Fruit fly (Drosophila melanogaster) whole organism, embryonic: ENCODE measurements around the gene CG6878.

Experiments used
- Ada2b ChIP-seq: fragments of 200-800 bp; sonication (Bioruptor generic); IDR thresholded peaks from 2 replicates; pipeline ENCODE4 v1.3.6; 2022; ENCODE audit warnings: missing biosample characterization, missing genetic modification characterization
- Adf1 ChIP-seq: fragments of 200-800 bp; sonication (Bioruptor generic); IDR thresholded peaks from 2 replicates; pipeline ENCODE4 v1.3.6; 2022; ENCODE audit warnings: missing biosample characterization, missing genetic modification characterization
- Awh ChIP-seq: fragments of 200-800 bp; sonication (Bioruptor generic); IDR thresholded peaks from 2 replicates; pipeline ENCODE4, ENCODE4 v1.3.6; 2022; ENCODE audit warnings: missing biosample characterization, missing genetic modification characterization
- CG10543 ChIP-seq: fragments of 200-800 bp; sonication (Bioruptor generic); optimal IDR thresholded peaks from 3 replicates; lab custom pipeline; 2017; ENCODE audit warnings: missing biosample characterization, mild to moderate bottlenecking, missing genetic modification characterization, moderate library complexity
- CG11085 ChIP-seq: fragments of 200-800 bp; sonication (Bioruptor generic); IDR thresholded peaks from 2 replicates; pipeline ENCODE4 v1.3.6; 2022; ENCODE audit warnings: missing biosample characterization, missing genetic modification characterization
- CG11456 ChIP-seq: fragments of 200-800 bp; sonication (Bioruptor generic); IDR thresholded peaks from 3 replicates; pipeline ENCODE4 v1.3.6; 2022; ENCODE audit warnings: missing biosample characterization, missing genetic modification characterization
- CG11504 ChIP-seq: fragments of 200-800 bp; sonication (Bioruptor generic); optimal IDR thresholded peaks from 3 replicates; lab custom pipeline; 2019; ENCODE audit warnings: missing biosample characterization, mild to moderate bottlenecking, missing genetic modification characterization, moderate library complexity
- CG11560 ChIP-seq: fragments of 200-800 bp; sonication (Bioruptor generic); IDR thresholded peaks from 3 replicates; pipeline ENCODE4 v1.3.6; 2022; ENCODE audit warnings: missing biosample characterization, missing genetic modification characterization
- CG11696 ChIP-seq: fragments of 200-800 bp; sonication (Bioruptor generic); IDR thresholded peaks from 2 replicates; pipeline ENCODE4 v1.3.6; 2022; ENCODE audit warnings: missing biosample characterization, missing genetic modification characterization
- CG13296 ChIP-seq: fragments of 200-800 bp; sonication (Bioruptor generic); optimal IDR thresholded peaks from 3 replicates; lab custom pipeline; 2018; ENCODE audit warnings: missing biosample characterization, mild to moderate bottlenecking, missing genetic modification characterization
- CG14441 ChIP-seq: fragments of 200-800 bp; sonication (Bioruptor generic); IDR thresholded peaks from 2 replicates; pipeline ENCODE4 v1.3.6; 2022; ENCODE audit warnings: missing biosample characterization, missing genetic modification characterization
- CG14710 ChIP-seq: fragments of 200-800 bp; sonication (Bioruptor generic); optimal IDR thresholded peaks from 3 replicates; lab custom pipeline; 2019; ENCODE audit warnings: missing biosample characterization, mild to moderate bottlenecking, missing genetic modification characterization, moderate library complexity
- CG14860 ChIP-seq: fragments of 200-800 bp; sonication (Bioruptor generic); IDR thresholded peaks from 3 replicates; pipeline ENCODE4 v1.3.6; 2022; ENCODE audit warnings: missing biosample characterization, missing genetic modification characterization; ENCODE audit not compliant: partially characterized antibody
- CG17186 ChIP-seq: fragments of 200-800 bp; sonication (Bioruptor generic); optimal IDR thresholded peaks from 3 replicates; lab custom pipeline; 2017; ENCODE audit warnings: missing biosample characterization, missing genetic modification reagents, missing genetic modification characterization
- CG17361 ChIP-seq: fragments of 200-800 bp; sonication (Bioruptor generic); IDR thresholded peaks from 3 replicates; pipeline ENCODE4 v1.3.6; 2022; ENCODE audit warnings: missing biosample characterization, missing genetic modification characterization
- CG31365 ChIP-seq: fragments of 200-800 bp; sonication (Bioruptor generic); optimal IDR thresholded peaks from 2 replicates; lab custom pipeline; 2018; ENCODE audit warnings: missing biosample characterization, mild to moderate bottlenecking, missing genetic modification characterization
- CG33557 ChIP-seq: fragments of 200-800 bp; sonication (Bioruptor generic); optimal IDR thresholded peaks from 2 replicates; lab custom pipeline; 2019; ENCODE audit warnings: missing biosample characterization, mild to moderate bottlenecking, missing genetic modification characterization, moderate library complexity
- CG34224 ChIP-seq: fragments of 200-800 bp; sonication (Bioruptor generic); IDR thresholded peaks from 3 replicates; pipeline ENCODE4 v1.3.6; 2022; ENCODE audit warnings: missing biosample characterization, missing genetic modification characterization; ENCODE audit not compliant: partially characterized antibody
- CG4820 ChIP-seq: fragments of 200-800 bp; sonication (Bioruptor generic); optimal IDR thresholded peaks from 3 replicates; lab custom pipeline; 2016; ENCODE audit warnings: missing biosample characterization, missing genetic modification characterization
- CG7745 ChIP-seq: fragments of 200-800 bp; sonication (Bioruptor generic); optimal IDR thresholded peaks from 2 replicates; lab custom pipeline; 2018; ENCODE audit warnings: missing biosample characterization, mild to moderate bottlenecking, missing genetic modification characterization, moderate library complexity
- CG8290 ChIP-seq, 3 experiments: fragments of 200-800 bp; sonication (Bioruptor generic); optimal IDR thresholded peaks; 2 replicates each; lab custom pipeline; 2016 to 2019; ENCODE audit warnings: missing biosample characterization in 3 of 3, missing genetic modification characterization in 3 of 3, mild to moderate bottlenecking in 2 of 3, moderate library complexity in 1 of 3
- CG8388 ChIP-seq: fragments of 200-800 bp; sonication (Bioruptor generic); optimal IDR thresholded peaks from 2 replicates; lab custom pipeline; 2019; ENCODE audit warnings: missing biosample characterization, mild to moderate bottlenecking, missing genetic modification characterization, moderate library complexity
- CG8478 ChIP-seq: fragments of >200 bp; optimal IDR thresholded peaks from 2 replicates; lab custom pipeline; 2018
- CG9817 ChIP-seq: fragments of 200-800 bp; sonication (Bioruptor generic); optimal IDR thresholded peaks from 2 replicates; lab custom pipeline; 2018; ENCODE audit warnings: missing biosample characterization, mild to moderate bottlenecking, missing genetic modification characterization, moderate library complexity
- CTCF ChIP-seq: fragments of 200-800 bp; sonication (Bioruptor generic); optimal IDR thresholded peaks from 2 replicates; lab custom pipeline; 2017; ENCODE audit warnings: missing biosample characterization, mild to moderate bottlenecking, missing genetic modification characterization, moderate library complexity
- Camta ChIP-seq: fragments of 200-800 bp; sonication (Bioruptor generic); optimal IDR thresholded peaks from 2 replicates; lab custom pipeline; 2016; ENCODE audit warnings: missing biosample characterization, missing genetic modification characterization
- HLH4C ChIP-seq: fragments of 200-800 bp; sonication (Bioruptor generic); IDR thresholded peaks from 3 replicates; pipeline ENCODE4 v1.3.6; 2022; ENCODE audit warnings: missing biosample characterization, missing genetic modification characterization; ENCODE audit not compliant: partially characterized antibody
- Lhr ChIP-seq: fragments of 200-800 bp; sonication (Bioruptor generic); optimal IDR thresholded peaks from 3 replicates; lab custom pipeline; 2017; ENCODE audit warnings: mild to moderate bottlenecking, missing biosample characterization, missing genetic modification reagents, missing genetic modification characterization
- Lim3 ChIP-seq: fragments of 200-800 bp; sonication (Bioruptor generic); IDR thresholded peaks from 2 replicates; pipeline ENCODE4 v1.3.6; 2022; ENCODE audit warnings: missing biosample characterization, missing genetic modification characterization
- MBD-R2 ChIP-seq: fragments of 200-800 bp; sonication (Bioruptor generic); IDR thresholded peaks from 2 replicates; pipeline ENCODE4 v1.3.6; 2022; ENCODE audit warnings: missing biosample characterization, missing genetic modification characterization
- NC2α ChIP-seq: fragments of 200-800 bp; sonication (Bioruptor generic); optimal IDR thresholded peaks from 2 replicates; lab custom pipeline; 2016; ENCODE audit warnings: missing biosample characterization, missing genetic modification characterization
- Nf-YA ChIP-seq: fragments of 200-800 bp; sonication (Bioruptor generic); IDR thresholded peaks from 2 replicates; pipeline ENCODE4 v1.3.6; 2022; ENCODE audit warnings: missing biosample characterization, missing genetic modification characterization
- Spps ChIP-seq: fragments of 200-800 bp; sonication (Bioruptor generic); optimal IDR thresholded peaks from 2 replicates; lab custom pipeline; 2018; ENCODE audit warnings: missing biosample characterization, mild to moderate bottlenecking, missing genetic modification characterization
- Ssrp ChIP-seq: fragments of 200-800 bp; sonication (Bioruptor generic); optimal IDR thresholded peaks from 2 replicates; lab custom pipeline; 2018; ENCODE audit warnings: missing biosample characterization, mild to moderate bottlenecking, missing genetic modification characterization, moderate library complexity
- Taf1 ChIP-seq: fragments of 200-800 bp; sonication (Bioruptor generic); IDR thresholded peaks from 2 replicates; pipeline ENCODE4 v1.3.6; 2022; ENCODE audit warnings: missing biosample characterization, missing genetic modification characterization
- chinmo ChIP-seq: fragments of 200-800 bp; sonication (Bioruptor generic); IDR thresholded peaks from 4 replicates; pipeline ENCODE4 v1.3.6; 2022; ENCODE audit warnings: missing biosample characterization, missing genetic modification characterization; ENCODE audit not compliant: partially characterized antibody
- crc ChIP-seq: fragments of 200-800 bp; sonication (Bioruptor generic); optimal IDR thresholded peaks from 2 replicates; lab custom pipeline; 2016; ENCODE audit warnings: missing biosample characterization, missing genetic modification characterization
- dan ChIP-seq: fragments of 200-800 bp; sonication (Bioruptor generic); IDR thresholded peaks from 2 replicates; pipeline ENCODE4 v1.3.6; 2022; ENCODE audit warnings: missing biosample characterization, missing genetic modification characterization
- dati ChIP-seq: fragments of 200-800 bp; sonication (Bioruptor generic); IDR thresholded peaks from 2 replicates; pipeline ENCODE4 v1.3.6; 2022; ENCODE audit warnings: missing biosample characterization, missing genetic modification characterization
- dysf ChIP-seq: fragments of 200-800 bp; sonication (Bioruptor generic); IDR thresholded peaks from 3 replicates; pipeline ENCODE4 v1.3.6; 2022; ENCODE audit warnings: missing biosample characterization, missing genetic modification characterization
- en ChIP-seq: fragments of 200-800 bp; sonication (Bioruptor generic); optimal IDR thresholded peaks from 2 replicates; lab custom pipeline; 2016; ENCODE audit warnings: missing biosample characterization, missing genetic modification characterization
- gce ChIP-seq: fragments of 200-800 bp; sonication (Bioruptor generic); IDR thresholded peaks from 3 replicates; pipeline ENCODE4 v1.3.6; 2022; ENCODE audit warnings: missing biosample characterization, missing genetic modification characterization
- ham ChIP-seq: fragments of 200-800 bp; sonication (Bioruptor generic); IDR thresholded peaks from 2 replicates; pipeline ENCODE4 v1.3.6; 2022; ENCODE audit warnings: missing biosample characterization, missing genetic modification characterization
- lilli ChIP-seq: fragments of 200-800 bp; sonication (Bioruptor generic); optimal IDR thresholded peaks from 3 replicates; lab custom pipeline; 2016; ENCODE audit warnings: missing biosample characterization, missing genetic modification characterization
- mirr ChIP-seq: fragments of 200-800 bp; sonication (Bioruptor generic); optimal IDR thresholded peaks from 3 replicates; lab custom pipeline; 2018; ENCODE audit warnings: missing biosample characterization, mild to moderate bottlenecking, missing genetic modification characterization
- nom ChIP-seq: fragments of 200-800 bp; sonication (Bioruptor generic); optimal IDR thresholded peaks from 2 replicates; lab custom pipeline; 2017; ENCODE audit warnings: missing biosample characterization, missing genetic modification characterization, mild to moderate bottlenecking, moderate library complexity, missing genetic modification reagents
- oc ChIP-seq: fragments of 200-800 bp; sonication (Bioruptor generic); optimal IDR thresholded peaks from 2 replicates; lab custom pipeline; 2018; ENCODE audit warnings: missing biosample characterization, mild to moderate bottlenecking, missing genetic modification characterization, moderate library complexity
- pum ChIP-seq: fragments of 200-800 bp; sonication (Bioruptor generic); optimal IDR thresholded peaks from 2 replicates; lab custom pipeline; 2016; ENCODE audit warnings: missing biosample characterization, missing genetic modification characterization
- ro ChIP-seq: fragments of 200-800 bp; sonication (Bioruptor generic); IDR thresholded peaks from 2 replicates; pipeline ENCODE4 v1.3.6; 2022; ENCODE audit warnings: missing biosample characterization, missing genetic modification characterization
- sd ChIP-seq: fragments of 200-800 bp; sonication (Bioruptor generic); optimal IDR thresholded peaks from 3 replicates; lab custom pipeline; 2018; ENCODE audit warnings: missing biosample characterization, mild to moderate bottlenecking, missing genetic modification characterization, moderate library complexity
- tin ChIP-seq: fragments of 200-800 bp; sonication (Bioruptor generic); optimal IDR thresholded peaks from 3 replicates; lab custom pipeline; 2016; ENCODE audit warnings: missing biosample characterization, missing genetic modification characterization
- vnd ChIP-seq: fragments of 200-800 bp; sonication (Bioruptor generic); IDR thresholded peaks from 3 replicates; pipeline ENCODE4 v1.3.6; 2022; ENCODE audit warnings: missing biosample characterization, missing genetic modification characterization; ENCODE audit not compliant: partially characterized antibody

The CG6878 gene

DNA sequence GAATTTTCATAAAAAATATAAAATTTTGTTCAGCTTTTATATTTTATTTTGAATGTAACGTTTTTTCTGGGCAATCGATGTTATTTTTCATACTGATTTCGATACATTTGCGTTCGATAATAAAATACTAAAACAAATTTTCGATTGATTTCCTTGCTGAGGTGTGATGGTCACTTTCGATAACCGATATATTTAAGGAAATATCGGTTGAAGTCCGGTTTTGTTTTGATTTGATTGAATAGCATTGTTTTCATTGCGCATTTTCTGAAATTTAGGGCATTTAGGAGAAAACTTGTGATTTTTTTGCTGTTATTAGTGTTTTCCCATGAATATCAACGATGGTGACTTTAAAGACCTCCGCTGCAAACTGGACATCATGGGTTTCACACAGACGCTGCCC is 45.1 kb upstream of the CG6878 start, which contains the start of gene Cep135 (continued):
- TF ChIP-seq Ssrp (tag; lab: Kevin White, UChicago) (no peak), Spps (tag; lab: Kevin White, UChicago) (no peak), Ada2b (GFP tag; lab: Robert Waterston, UW) (no peak), sd (tag; lab: Kevin White, UChicago) (no peak), chinmo (GFP tag; lab: Robert Waterston, UW) (peak; percentile 86; the same call in 2 of the 4 replicates), Nf-YA (GFP tag; lab: Robert Waterston, UW) (no peak), ro (no peak), NC2α (GFP tag; lab: Kevin White, UChicago) (no peak), CG8290 (GFP tag; optimal IDR thresholded peaks at IDR 0.05; lab: Kevin White, UChicago) (no peak), CG8290 (tag; optimal IDR thresholded peaks at IDR 0.05; lab: Kevin White, UChicago) (no peak), dati (GFP tag; lab: Robert Waterston, UW) (no peak), CG11085 (no peak), lilli (no peak), CG11560 (tag; lab: Robert Waterston, UW) (no peak), Camta (GFP tag; lab: Kevin White, UChicago) (no peak), ham (GFP tag; lab: Robert Waterston, UW) (no peak), CG33557 (GFP tag; lab: Kevin White, UChicago) (no peak), MBD-R2 (GFP tag; lab: Robert Waterston, UW) (peak; percentile 45), CG31365 (tag; lab: Kevin White, UChicago) (no peak), oc (no peak), tin (GFP tag; lab: Kevin White, UChicago) (no peak), CG17361 (GFP tag; lab: Robert Waterston, UW) (no peak), CG14860 (GFP tag; lab: Robert Waterston, UW) (peak; percentile 86), CG13296 (GFP tag; lab: Kevin White, UChicago) (no peak), CG14441 (GFP tag; lab: Robert Waterston, UW) (no peak), CG11696 (GFP tag; lab: Robert Waterston, UW) (no peak), CG9817 (tag; lab: Kevin White, UChicago) (no peak), CG11504 (no peak), Awh (GFP tag; lab: Robert Waterston, UW) (no peak), CG11456 (GFP tag; lab: Robert Waterston, UW) (no peak), gce (GFP tag; lab: Robert Waterston, UW) (no peak), CG8388 (no peak), Lim3 (GFP tag; lab: Robert Waterston, UW) (no peak), Taf1 (GFP tag; lab: Robert Waterston, UW) (no peak), CG8478 (lab: Kevin White, UChicago) (no peak), Lhr (GFP tag; lab: Kevin White, UChicago) (no peak), vnd (GFP tag; lab: Robert Waterston, UW) (peak; percentile 82), crc (GFP tag; lab: Kevin White, UChicago) (no peak), CG10543 (GFP tag; lab: Kevin White, UChicago) (no peak), dysf (GFP tag; lab: Robert Waterston, UW) (no peak), pum (GFP tag; lab: Kevin White, UChicago) (no peak), Adf1 (GFP tag; lab: Robert Waterston, UW) (no peak), CG4820 (no peak), en (GFP tag; lab: Kevin White, UChicago) (no peak), CTCF (GFP tag; lab: Kevin White, UChicago) (no peak), CG7745 (no peak), CG34224 (GFP tag; lab: Robert Waterston, UW) (peak; percentile 95), mirr (GFP tag; lab: Kevin White, UChicago) (no peak), nom (peak; percentile 0), CG17186 (GFP tag; lab: Kevin White, UChicago) (no peak), CG14710 (tag; lab: Kevin White, UChicago) (peak; percentile 54), HLH4C (peak; percentile 96), dan (GFP tag; lab: Robert Waterston, UW) (no peak)
